Worm (Caenorhabditis elegans) whole organism, midembryonic: ENCODE measurements around the gene pmp-4.

Experiments used
- T22C8.4 ChIP-seq: fragments of 200-800 bp; sonication (Bioruptor generic); IDR thresholded peaks from 2 replicates; pipeline ENCODE4 v1.3.6; 2022; ENCODE audit warnings: missing genetic modification characterization, missing compliant biosample characterization
- flt-1 ChIP-seq: fragments of 200-800 bp; sonication (Bioruptor generic); IDR thresholded peaks from 2 replicates; pipeline ENCODE4 v1.3.6; 2022; ENCODE audit warnings: missing genetic modification characterization, missing compliant biosample characterization
- tab-1 ChIP-seq: fragments of 200-800 bp; sonication (Bioruptor generic); IDR thresholded peaks from 2 replicates; pipeline ENCODE4 v1.3.6; 2022; ENCODE audit warnings: missing genetic modification characterization, missing compliant biosample characterization
- ztf-29 ChIP-seq: fragments of 200-800 bp; sonication (Bioruptor generic); IDR thresholded peaks from 2 replicates; pipeline ENCODE4 v1.3.6; 2022; ENCODE audit warnings: missing genetic modification reagents, missing genetic modification characterization, missing compliant biosample characterization

ce11 chrIV:17399455-17399854 is 6.0 kb downstream of the pmp-4 start, which contains the start of gene T02D1.4:
- TF ChIP-seq T22C8.4 (GFP tag; lab: Robert Waterston, UW) = no peak
- no peak for TF ChIP-seq tab-1 (GFP tag; lab: Robert Waterston, UW)
- TF ChIP-seq flt-1 = no peak
- TF ChIP-seq ztf-29 (GFP tag; lab: Robert Waterston, UW) = no peak
